Fruit fly (Drosophila melanogaster) S2 (cell line): ENCODE data around the gene Tbca.

Experiments
- CG8478 ChIP-seq: fragments of >200 bp; optimal IDR thresholded peaks from 2 replicates; lab custom pipeline; 2018
- CTCF ChIP-seq, 2 experiments: fragments of >200 bp; optimal IDR thresholded peaks; 2 replicates each; lab custom pipeline; 2018

DNA sequence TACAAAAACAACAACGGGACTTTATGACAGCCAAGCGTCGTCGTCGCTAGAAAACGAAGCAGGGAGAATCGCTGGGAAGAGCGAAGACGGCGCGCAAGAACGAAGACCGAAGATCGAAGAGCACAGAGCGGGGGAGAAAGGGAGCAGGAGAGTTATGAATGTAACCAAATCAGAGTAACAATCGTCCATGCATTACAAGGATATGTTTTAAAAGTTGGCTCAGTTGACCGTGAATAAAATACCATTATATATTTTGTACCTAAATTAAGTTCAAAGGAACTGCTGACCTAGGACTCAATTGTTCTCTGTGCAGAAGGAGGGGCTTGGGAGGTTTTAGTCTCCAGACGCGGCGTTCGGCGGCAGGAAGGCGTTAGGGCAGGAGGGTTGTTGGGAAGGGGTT is 21.8 kb upstream of the Tbca start:
- TF ChIP-seq CG8478 (lab: Kevin White, UChicago) = no peak
- TF ChIP-seq CTCF (optimal IDR thresholded peaks at IDR 0.05; lab: Kevin White, UChicago) = no peak
